Worm (Caenorhabditis elegans) whole organism, mixed stage, embryonic: ENCODE results near the gene ZK632.4.
A peak's percentile ranks its signal among the peaks of the same experiment; 100 is the strongest.

Experiments
- M03D4.4 ChIP-seq: sonication (generic microtip); optimal IDR thresholded peaks from 2 replicates; lab custom pipeline; 2017; ENCODE audit warnings: mild to moderate bottlenecking, missing genetic modification characterization, missing compliant biosample characterization
- bed-3 ChIP-seq: fragments of 200-800 bp; sonication (Bioruptor generic); optimal IDR thresholded peaks from 3 replicates; lab custom pipeline; 2018; ENCODE audit warnings: mild to moderate bottlenecking, missing genetic modification characterization, moderate library complexity, missing compliant biosample characterization
- elt-1 ChIP-seq: sonication (generic microtip); optimal IDR thresholded peaks from 2 replicates; lab custom pipeline; 2017; ENCODE audit warnings: missing genetic modification characterization, mild to moderate bottlenecking, missing compliant biosample characterization, antibody characterized with exemption, moderate library complexity, borderline replicate concordance; ENCODE audit not compliant: insufficient read depth
- elt-3 ChIP-seq: fragments of 150-350 bp; optimal IDR thresholded peaks from 2 replicates; lab custom pipeline; 2014; ENCODE audit warnings: missing biosample characterization, missing genetic modification characterization
- flh-1 ChIP-seq: fragments of 200-800 bp; sonication (Bioruptor generic); optimal IDR thresholded peaks from 2 replicates; lab custom pipeline; 2018; ENCODE audit warnings: mild to moderate bottlenecking, missing genetic modification characterization, moderate library complexity, missing compliant biosample characterization
- nhr-237 ChIP-seq: fragments of 150-350 bp; optimal IDR thresholded peaks from 2 replicates; lab custom pipeline; 2014; ENCODE audit warnings: missing biosample characterization, missing genetic modification characterization
- pha-4 ChIP-seq: fragments of 150-350 bp; optimal IDR thresholded peaks from 2 replicates; lab custom pipeline; 2018; ENCODE audit warnings: missing biosample characterization, missing genetic modification reagents, missing genetic modification characterization
- snpc-4 ChIP-seq: fragments of 150-350 bp; optimal IDR thresholded peaks from 2 replicates; lab custom pipeline; 2014; ENCODE audit warnings: missing biosample characterization, missing genetic modification characterization
- unc-62 ChIP-seq: fragments of 150-350 bp; optimal IDR thresholded peaks from 2 replicates; lab custom pipeline; 2014; ENCODE audit warnings: missing biosample characterization, missing genetic modification reagents, missing genetic modification characterization
- ztf-11 ChIP-seq: fragments of 150-350 bp; optimal IDR thresholded peaks from 2 replicates; lab custom pipeline; 2014; ENCODE audit warnings: missing biosample characterization, missing genetic modification characterization

DNA sequence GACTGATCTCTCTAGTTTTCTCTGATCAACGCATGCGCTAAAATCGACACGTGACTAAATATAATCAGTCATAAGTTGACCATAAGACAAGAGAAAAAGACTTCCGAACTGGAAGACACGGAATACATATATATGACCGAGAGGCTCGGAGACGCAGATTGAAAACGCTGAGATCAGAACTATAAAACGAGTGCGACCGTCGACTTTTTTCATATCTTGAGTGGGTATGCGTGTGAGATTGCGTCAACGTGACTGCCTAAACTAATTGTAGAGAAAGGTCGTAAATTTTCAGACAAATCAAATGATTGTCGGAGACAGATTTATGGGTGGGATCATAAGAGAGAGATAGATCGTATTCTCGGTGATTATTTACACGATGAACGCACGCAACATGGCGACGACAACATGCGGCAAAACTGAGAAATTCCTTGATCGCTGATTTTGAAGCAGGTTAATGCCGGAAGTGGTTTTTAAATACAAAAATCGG lies 349 bp upstream of the ZK632.4 start:
- TF ChIP-seq unc-62 (GFP tag; lab: Kevin White, UChicago) (peak; percentile 4), flh-1 (GFP tag; lab: Kevin White, UChicago) (no peak), M03D4.4 (tag; lab: Kevin White, UChicago) (no peak), nhr-237 (tag; lab: Kevin White, UChicago) (no peak), snpc-4 (tag; lab: Kevin White, UChicago) (no peak), elt-3 (tag; lab: Kevin White, UChicago) (no peak), elt-1 (tag; lab: Kevin White, UChicago) (no peak), ztf-11 (tag; lab: Kevin White, UChicago) (no peak), pha-4 (tag; lab: Kevin White, UChicago) (no peak), bed-3 (GFP tag; lab: Kevin White, UChicago) (no peak)
